Fruit fly (Drosophila melanogaster): ENCODE measurements around the gene S-Lap1.

S-Lap1 gene

dm6 chr3L:8648836-8649235, 31.8 kb downstream of the S-Lap1 start, which contains the start of gene Arr2:
Arr2 (minus strand) TSS chr3L:8648936.
- no peak for TF ChIP-seq psq (optimal IDR thresholded peaks at IDR 0.05)
- TF ChIP-seq Myc (optimal IDR thresholded peaks at IDR 0.05) = no peak
- no peak for TF ChIP-seq h (optimal IDR thresholded peaks at IDR 0.05)
- no peak for TF ChIP-seq insv (optimal IDR thresholded peaks at IDR 0.05)
- TF ChIP-seq ttk (optimal IDR thresholded peaks at IDR 0.05) = no peak
- no peak for TF ChIP-seq Sin3A (optimal IDR thresholded peaks at IDR 0.05)

dm6 chr3L:8651876-8652571, 35.0 kb downstream of the S-Lap1 start:
- no peak for TF ChIP-seq h (optimal IDR thresholded peaks at IDR 0.05)
- no peak for TF ChIP-seq insv (optimal IDR thresholded peaks at IDR 0.05)
- TF ChIP-seq psq (optimal IDR thresholded peaks at IDR 0.05) = no peak
- TF ChIP-seq Myc (optimal IDR thresholded peaks at IDR 0.05) = no peak
- no peak for TF ChIP-seq Sin3A (optimal IDR thresholded peaks at IDR 0.05)
- no peak for TF ChIP-seq ttk (optimal IDR thresholded peaks at IDR 0.05)

DNA sequence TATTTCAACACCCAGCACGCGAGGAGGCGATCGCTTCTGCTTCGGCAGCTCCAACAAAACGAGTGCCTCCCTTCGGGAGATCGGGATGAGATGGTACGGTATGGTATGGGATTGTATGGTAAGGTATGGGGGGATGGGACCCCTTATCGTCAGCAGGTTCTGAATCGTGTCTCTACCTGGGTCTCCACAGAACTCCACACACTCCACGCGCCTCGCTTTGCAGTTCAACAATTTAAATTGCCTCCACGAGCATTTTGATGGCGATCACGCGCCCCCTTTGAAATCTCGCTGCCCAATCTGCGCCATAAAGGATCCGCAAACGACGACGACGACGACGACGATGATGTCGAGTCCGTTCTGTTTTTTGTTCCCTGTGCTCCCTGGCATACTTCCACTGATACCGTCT, 35.5 kb downstream of the S-Lap1 start:
- TF ChIP-seq insv (optimal IDR thresholded peaks at IDR 0.05) = no peak

dm6 chr3L:8653572-8653971, 36.5 kb downstream of the S-Lap1 start:
- no peak for TF ChIP-seq psq (optimal IDR thresholded peaks at IDR 0.05)
- TF ChIP-seq Sin3A (optimal IDR thresholded peaks at IDR 0.05) = no peak
- TF ChIP-seq Myc (optimal IDR thresholded peaks at IDR 0.05) = no peak
- TF ChIP-seq insv (optimal IDR thresholded peaks at IDR 0.05) = no peak
- no peak for TF ChIP-seq ttk (optimal IDR thresholded peaks at IDR 0.05)
- no peak for TF ChIP-seq h (optimal IDR thresholded peaks at IDR 0.05)

DNA sequence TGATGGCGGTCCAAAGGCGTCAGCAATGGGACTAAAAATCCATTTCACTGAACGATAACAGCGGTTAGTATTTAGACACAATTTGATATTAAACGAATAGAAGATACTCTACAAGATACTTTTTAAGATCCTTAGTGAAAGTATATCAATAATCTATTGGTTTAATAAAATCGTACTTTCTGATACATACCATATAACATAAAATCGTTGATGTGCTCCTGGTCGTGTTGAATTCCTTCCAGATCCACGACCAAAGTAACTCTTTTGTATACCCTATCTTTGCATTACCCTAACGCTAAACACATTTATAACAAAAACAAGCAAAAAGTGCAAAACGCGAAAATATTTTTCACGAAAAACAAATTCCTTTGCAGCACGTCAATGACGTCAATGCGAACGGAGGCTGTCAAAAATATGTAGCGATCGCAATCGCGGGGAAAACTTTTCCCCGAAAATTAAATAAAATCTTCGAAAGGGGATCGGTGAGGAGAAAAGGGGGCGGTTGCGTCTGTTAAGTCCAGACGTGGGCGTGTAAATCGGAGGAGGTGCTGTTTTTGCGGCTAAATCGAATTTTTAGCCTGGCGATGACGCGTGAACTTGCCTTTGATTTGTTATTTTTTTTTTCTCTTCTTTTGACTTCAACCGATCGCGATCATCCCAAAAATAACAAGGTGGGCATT, 38.3 kb downstream of the S-Lap1 start:
- TF ChIP-seq insv (optimal IDR thresholded peaks at IDR 0.05) (no peak), ttk (optimal IDR thresholded peaks at IDR 0.05) (no peak), Sin3A (optimal IDR thresholded peaks at IDR 0.05) (no peak), h (optimal IDR thresholded peaks at IDR 0.05) (no peak), Myc (optimal IDR thresholded peaks at IDR 0.05) (no peak), psq (optimal IDR thresholded peaks at IDR 0.05) (no peak)

DNA sequence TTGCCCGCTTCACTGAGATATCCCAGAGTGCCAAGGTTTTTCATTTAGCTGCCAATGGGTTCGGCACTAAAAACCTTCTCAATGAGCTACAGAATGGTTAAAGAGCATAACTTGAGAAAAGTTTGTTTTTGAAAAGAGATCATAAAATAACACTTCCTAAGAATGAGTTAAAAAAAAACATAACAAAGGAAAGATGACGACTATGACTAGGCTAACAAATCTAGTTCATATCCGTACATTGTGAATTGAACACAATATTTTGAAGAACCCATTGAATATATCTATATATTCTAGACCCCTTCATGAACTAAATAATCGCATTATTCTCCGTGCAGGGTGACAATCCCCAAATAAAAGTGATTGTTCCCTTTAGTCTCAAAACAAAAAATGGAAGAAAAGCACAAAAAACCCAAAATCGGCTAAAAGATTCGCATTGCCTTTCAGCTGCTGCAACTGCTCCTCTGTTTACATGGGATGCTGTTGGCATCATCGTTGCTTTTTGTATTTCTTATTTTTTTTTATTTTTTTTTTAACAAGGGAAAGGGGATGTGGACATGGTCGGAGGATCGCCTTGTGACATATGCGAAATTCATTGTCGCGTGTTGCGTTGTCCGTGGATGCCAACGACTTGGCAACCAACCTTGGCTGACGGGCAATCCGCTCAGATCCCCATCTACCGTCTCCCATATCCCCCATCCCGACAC, 39.8 kb downstream of the S-Lap1 start:
- no peak for TF ChIP-seq ttk (optimal IDR thresholded peaks at IDR 0.05)
- no peak for TF ChIP-seq h (optimal IDR thresholded peaks at IDR 0.05)
- TF ChIP-seq Sin3A (optimal IDR thresholded peaks at IDR 0.05) = no peak
- no peak for TF ChIP-seq psq (optimal IDR thresholded peaks at IDR 0.05)
- TF ChIP-seq insv (optimal IDR thresholded peaks at IDR 0.05) = no peak
- no peak for TF ChIP-seq Myc (optimal IDR thresholded peaks at IDR 0.05)

DNA sequence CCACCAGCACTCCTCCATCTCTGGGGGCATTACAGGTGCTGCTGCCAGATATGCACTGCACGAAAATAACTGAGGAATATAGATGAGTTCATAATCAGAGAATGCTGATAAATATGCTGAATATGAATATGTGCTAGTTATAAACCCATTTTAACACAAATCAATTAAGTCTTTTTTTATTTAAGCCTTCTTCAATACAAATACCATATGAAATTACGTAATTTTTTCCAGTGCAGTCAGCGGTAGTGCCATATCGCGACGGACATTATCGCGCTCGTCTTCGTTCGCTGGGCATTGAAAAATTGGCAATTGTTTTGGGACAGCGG, 40.4 kb downstream of the S-Lap1 start:
- no peak for TF ChIP-seq Myc (optimal IDR thresholded peaks at IDR 0.05)
- TF ChIP-seq psq (optimal IDR thresholded peaks at IDR 0.05) = no peak
- no peak for TF ChIP-seq insv (optimal IDR thresholded peaks at IDR 0.05)
- no peak for TF ChIP-seq ttk (optimal IDR thresholded peaks at IDR 0.05)
- no peak for TF ChIP-seq Sin3A (optimal IDR thresholded peaks at IDR 0.05)
- no peak for TF ChIP-seq h (optimal IDR thresholded peaks at IDR 0.05)

dm6 chr3L:8657787-8658186, 40.8 kb downstream of the S-Lap1 start:
- TF ChIP-seq Sin3A (optimal IDR thresholded peaks at IDR 0.05) (no peak), psq (optimal IDR thresholded peaks at IDR 0.05) (no peak), Myc (optimal IDR thresholded peaks at IDR 0.05) (no peak), ttk (optimal IDR thresholded peaks at IDR 0.05) (no peak), insv (optimal IDR thresholded peaks at IDR 0.05) (no peak), h (optimal IDR thresholded peaks at IDR 0.05) (no peak)

- TF ChIP-seq Sin3A (optimal IDR thresholded peaks at IDR 0.05) (no peak), psq (optimal IDR thresholded peaks at IDR 0.05) (no peak), h (optimal IDR thresholded peaks at IDR 0.05) (no peak), ttk (optimal IDR thresholded peaks at IDR 0.05) (no peak), insv (optimal IDR thresholded peaks at IDR 0.05) (no peak), Myc (optimal IDR thresholded peaks at IDR 0.05) (no peak)
These were observed 42.6 kb downstream of the S-Lap1 start for dm6 chr3L:8659601-8660000.

dm6 chr3L:8660800-8661199, 43.8 kb downstream of the S-Lap1 start:
- TF ChIP-seq Sin3A (optimal IDR thresholded peaks at IDR 0.05) (no peak), psq (optimal IDR thresholded peaks at IDR 0.05) (no peak), Myc (optimal IDR thresholded peaks at IDR 0.05) (no peak), ttk (optimal IDR thresholded peaks at IDR 0.05) (no peak), insv (optimal IDR thresholded peaks at IDR 0.05) (no peak), h (optimal IDR thresholded peaks at IDR 0.05) (no peak)

DNA sequence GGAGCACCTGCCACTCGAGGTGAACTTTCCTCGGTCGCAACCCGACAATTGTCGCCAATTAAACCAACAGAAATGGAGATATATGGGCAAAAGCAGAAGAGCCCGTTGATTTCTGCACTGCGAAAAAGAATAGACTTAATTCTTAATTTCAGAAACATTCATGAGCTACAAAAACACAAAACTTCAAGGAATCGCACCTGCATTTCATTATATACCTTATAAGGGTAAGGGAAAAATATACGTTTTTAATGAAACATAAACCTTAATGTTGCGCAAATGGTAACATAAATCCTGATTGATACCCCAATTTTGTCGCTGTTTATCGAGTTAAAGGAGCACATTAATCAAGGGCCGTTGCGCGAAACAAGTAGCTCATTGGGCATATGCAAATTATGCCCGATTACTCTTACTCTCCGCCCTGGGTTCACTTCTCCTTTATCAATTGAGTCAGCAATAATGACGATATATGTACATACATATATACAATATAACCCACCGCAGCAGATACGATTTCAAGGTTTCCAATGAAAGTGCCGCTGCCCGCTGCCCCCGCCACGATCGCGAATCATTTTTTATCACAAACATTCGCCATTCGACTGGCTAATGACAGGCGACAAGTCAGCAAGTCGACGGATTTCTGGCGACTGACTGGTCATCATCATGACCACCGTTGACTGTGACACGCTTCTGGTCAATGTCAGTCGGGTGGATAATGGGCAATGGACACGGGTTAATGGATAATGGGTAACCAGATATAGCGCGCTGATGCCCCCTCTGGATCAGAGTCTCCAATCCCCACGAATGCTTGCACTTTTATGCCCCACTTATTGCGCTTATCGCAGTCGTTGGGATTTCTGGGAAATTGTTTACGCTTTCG, 45.0 kb downstream of the S-Lap1 start:
- TF ChIP-seq insv (optimal IDR thresholded peaks at IDR 0.05) = no peak
- no peak for TF ChIP-seq Myc (optimal IDR thresholded peaks at IDR 0.05)
- TF ChIP-seq ttk (optimal IDR thresholded peaks at IDR 0.05) = no peak
- no peak for TF ChIP-seq h (optimal IDR thresholded peaks at IDR 0.05)
- TF ChIP-seq Sin3A (optimal IDR thresholded peaks at IDR 0.05) = no peak
- no peak for TF ChIP-seq psq (optimal IDR thresholded peaks at IDR 0.05)

All from Kc167 (cell line).